Worm (Caenorhabditis elegans): ENCODE data around the gene btf-1.

DNA sequence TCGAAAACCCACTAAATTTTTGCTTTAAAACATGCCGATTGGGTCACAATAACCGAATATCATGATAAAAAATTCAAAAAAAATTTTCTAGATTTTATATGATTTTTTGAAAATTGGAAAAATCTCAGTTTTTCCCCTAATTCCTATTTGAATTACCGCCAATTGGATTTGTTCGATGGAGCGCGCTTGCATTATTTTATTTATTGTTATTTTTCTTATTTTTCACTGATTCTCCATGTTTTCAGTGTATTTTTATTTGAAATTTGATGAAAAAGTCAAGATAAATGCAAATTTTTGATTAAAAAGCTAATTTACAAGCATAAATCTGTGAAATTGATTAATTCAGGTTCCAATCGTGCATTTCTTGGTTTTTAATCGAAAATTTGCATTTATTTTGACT lies 11.9 kb upstream of the btf-1 start:
- TF ChIP-seq zfp-3 (GFP tag; conservative IDR thresholded peaks at IDR 0.05) (no peak), daf-16 (GFP tag; optimal IDR thresholded peaks at IDR 0.05) (no peak), daf-16 (tag; optimal IDR thresholded peaks at IDR 0.05) (no peak), snpc-4 (tag; optimal IDR thresholded peaks at IDR 0.05) (no peak), nhr-10 (tag; optimal IDR thresholded peaks at IDR 0.05) (no peak), nhr-11 (tag; optimal IDR thresholded peaks at IDR 0.05) (no peak), ztf-7 (tag; optimal IDR thresholded peaks at IDR 0.05) (no peak)

All from whole organism, L4 larva.